Fruit fly (Drosophila melanogaster): ENCODE measurements around the gene CG32073.

- TF ChIP-seq pan (optimal IDR thresholded peaks at IDR 0.05) (no peak), Dll (optimal IDR thresholded peaks at IDR 0.05) (no peak), usp (GFP tag; optimal IDR thresholded peaks at IDR 0.05) (no peak), CG8478 (optimal IDR thresholded peaks at IDR 0.05) (no peak)
Observed at dm6 chr3L:11119396-11119900, 12.1 kb upstream of the CG32073 start.
